Fruit fly (Drosophila melanogaster): ENCODE data around the gene CG13933.
A peak's percentile ranks its signal among the peaks of the same experiment; 100 is the strongest.

Gene CG13933

DNA sequence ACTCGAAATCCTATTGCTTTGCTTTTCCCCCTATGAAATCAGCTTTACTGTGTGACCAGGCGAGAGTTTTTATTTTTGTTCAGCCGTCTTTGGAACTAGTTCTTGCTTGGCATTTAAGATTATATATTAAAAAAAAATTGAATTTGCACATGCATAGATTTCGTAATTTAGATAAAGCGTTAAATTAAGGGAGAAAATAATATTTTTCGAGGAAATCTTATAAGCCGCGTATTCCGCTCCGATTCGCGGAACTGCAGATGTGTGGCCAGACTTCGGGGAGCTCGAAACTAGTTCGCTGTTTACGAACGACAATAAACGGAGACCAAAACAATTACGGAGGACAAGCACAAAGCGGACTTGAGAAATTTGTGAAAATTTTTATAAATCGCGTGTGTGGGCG, 27.9 kb upstream of the CG13933 start, which contains the start of the genes JTBR and CG42676 (continued):
- TF ChIP-seq CG14014 (GFP tag; IDR thresholded peaks at IDR 0.05) (no peak), Hr51 (GFP tag; optimal IDR thresholded peaks at IDR 0.05) (no peak), Deaf1 (tag; optimal IDR thresholded peaks at IDR 0.05) (no peak), Atf-2 (GFP tag; optimal IDR thresholded peaks at IDR 0.05) (no peak), D (optimal IDR thresholded peaks at IDR 0.05) (no peak), D (GFP tag; optimal IDR thresholded peaks at IDR 0.05) (no peak), CG12744 (GFP tag; optimal IDR thresholded peaks at IDR 0.05) (no peak), CG12236 (GFP tag; optimal IDR thresholded peaks at IDR 0.05) (no peak), CG6765 (GFP tag; optimal IDR thresholded peaks at IDR 0.05) (no peak), crol (GFP tag; IDR thresholded peaks at IDR 0.05) (no peak), lab (GFP tag; optimal IDR thresholded peaks at IDR 0.05) (no peak), CG9817 (tag; optimal IDR thresholded peaks at IDR 0.05) (no peak), Neu2 (GFP tag; optimal IDR thresholded peaks at IDR 0.05; ENCODE audit: borderline replicate concordance) (no peak), CG18764 (GFP tag; optimal IDR thresholded peaks at IDR 0.05) (no peak), CG14710 (tag; optimal IDR thresholded peaks at IDR 0.05) (peak; percentile 93), Hr3 (GFP tag; optimal IDR thresholded peaks at IDR 0.05) (no peak), CG17359 (tag; optimal IDR thresholded peaks at IDR 0.05) (no peak), CG4404 (GFP tag; IDR thresholded peaks at IDR 0.05) (no peak), ro (GFP tag; IDR thresholded peaks at IDR 0.05) (no peak), CG17361 (GFP tag; IDR thresholded peaks at IDR 0.05) (no peak; the same call in 2 of the 3 replicates), Awh (GFP tag; IDR thresholded peaks at IDR 0.05) (no peak), MTF-1 (GFP tag; optimal IDR thresholded peaks at IDR 0.05; ENCODE audit: borderline replicate concordance) (no peak), CG30431 (GFP tag; optimal IDR thresholded peaks at IDR 0.05) (no peak), CG1602 (GFP tag; optimal IDR thresholded peaks at IDR 0.05) (no peak), CG4730 (GFP tag; IDR thresholded peaks at IDR 0.05) (no peak), NC2β (GFP tag; optimal IDR thresholded peaks at IDR 0.05) (peak; percentile 16), CG2875 (GFP tag; optimal IDR thresholded peaks at IDR 0.05) (no peak), Gug (GFP tag; IDR thresholded peaks at IDR 0.05) (no peak), ewg (GFP tag; optimal IDR thresholded peaks at IDR 0.05) (no peak), al (GFP tag; IDR thresholded peaks at IDR 0.05) (no peak), gsb (GFP tag; IDR thresholded peaks at IDR 0.05) (no peak), CG7745 (tag; optimal IDR thresholded peaks at IDR 0.05) (no peak), tup (GFP tag; optimal IDR thresholded peaks at IDR 0.05) (no peak), ato (GFP tag; IDR thresholded peaks at IDR 0.05; ENCODE audit: partially characterized antibody) (no peak), CG10321 (GFP tag; IDR thresholded peaks at IDR 0.05) (no peak), her (GFP tag; optimal IDR thresholded peaks at IDR 0.05) (no peak), p53 (GFP tag; optimal IDR thresholded peaks at IDR 0.05) (no peak), Myb (GFP tag; optimal IDR thresholded peaks at IDR 0.05) (no peak), mam (GFP tag; optimal IDR thresholded peaks at IDR 0.05) (no peak), CG5245 (GFP tag; optimal IDR thresholded peaks at IDR 0.05) (no peak), Xrp1 (GFP tag; IDR thresholded peaks at IDR 0.05) (no peak), exex (tag; optimal IDR thresholded peaks at IDR 0.05) (peak; percentile 36), Jarid2 (GFP tag; optimal IDR thresholded peaks at IDR 0.05) (no peak), slp2 (GFP tag; optimal IDR thresholded peaks at IDR 0.05) (no peak), repo (GFP tag; optimal IDR thresholded peaks at IDR 0.05) (no peak), CG10959 (GFP tag; IDR thresholded peaks at IDR 0.05) (no peak), CG14667 (GFP tag; IDR thresholded peaks at IDR 0.05) (no peak), MESR4 (GFP tag; optimal IDR thresholded peaks at IDR 0.05) (peak; percentile 16), CG8089 (GFP tag; optimal IDR thresholded peaks at IDR 0.05) (no peak), Chrac-16 (GFP tag; optimal IDR thresholded peaks at IDR 0.05) (no peak), zfh2 (GFP tag; optimal IDR thresholded peaks at IDR 0.05) (no peak), Ssrp (tag; optimal IDR thresholded peaks at IDR 0.05) (no peak), rib (GFP tag; IDR thresholded peaks at IDR 0.05) (no peak)
